Fruit fly (Drosophila melanogaster): Measurements from ENCODE around the gene Pgant2.

Gene Pgant2

DNA sequence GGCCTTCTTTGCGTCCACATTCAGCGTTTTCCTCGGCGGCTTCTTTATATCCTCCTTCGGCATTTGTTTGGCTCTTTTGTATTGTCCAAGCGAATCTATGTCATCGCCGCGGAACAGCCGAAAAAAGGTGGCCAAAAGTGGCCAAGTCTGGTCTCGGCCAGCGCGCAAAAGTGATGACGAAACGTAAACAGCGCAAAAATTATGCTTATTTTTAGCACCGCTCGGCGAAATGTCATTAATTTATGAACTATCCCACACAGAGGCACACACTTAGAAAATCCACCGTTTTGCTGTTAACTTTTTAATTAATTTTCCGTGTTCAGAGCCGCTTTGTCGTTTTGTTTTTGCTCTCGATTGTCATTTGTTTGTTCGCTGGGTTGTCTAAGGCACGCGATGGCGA, 55.6 kb downstream of the Pgant2 start:
- TF ChIP-seq Sin3A (optimal IDR thresholded peaks at IDR 0.05) (no peak), Myc (optimal IDR thresholded peaks at IDR 0.05) (no peak), insv (optimal IDR thresholded peaks at IDR 0.05) (no peak), psq (optimal IDR thresholded peaks at IDR 0.05) (no peak), ttk (optimal IDR thresholded peaks at IDR 0.05) (no peak), h (optimal IDR thresholded peaks at IDR 0.05) (no peak)

DNA sequence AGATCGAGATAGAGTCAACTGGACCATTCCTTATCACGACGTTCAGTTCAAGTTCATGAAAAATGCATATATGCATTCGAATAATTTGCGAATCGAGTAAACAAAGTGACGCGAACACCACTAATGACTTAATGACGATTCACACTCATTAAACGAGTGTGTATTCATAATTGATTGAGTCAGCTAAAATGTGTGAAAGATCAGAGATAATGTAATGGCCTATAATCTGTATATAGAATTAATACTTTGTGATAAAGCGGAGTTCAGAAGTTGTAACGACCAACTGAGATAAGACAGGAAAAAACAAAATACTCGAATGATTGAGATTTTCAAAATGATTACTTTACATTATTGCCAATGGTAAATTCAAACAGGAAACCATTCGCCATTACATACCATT, 56.7 kb downstream of the Pgant2 start:
- no peak for TF ChIP-seq Myc (optimal IDR thresholded peaks at IDR 0.05)
- no peak for TF ChIP-seq ttk (optimal IDR thresholded peaks at IDR 0.05)
- no peak for TF ChIP-seq h (optimal IDR thresholded peaks at IDR 0.05)
- no peak for TF ChIP-seq Sin3A (optimal IDR thresholded peaks at IDR 0.05)
- TF ChIP-seq psq (optimal IDR thresholded peaks at IDR 0.05), result no peak
- no peak for TF ChIP-seq insv (optimal IDR thresholded peaks at IDR 0.05)

DNA sequence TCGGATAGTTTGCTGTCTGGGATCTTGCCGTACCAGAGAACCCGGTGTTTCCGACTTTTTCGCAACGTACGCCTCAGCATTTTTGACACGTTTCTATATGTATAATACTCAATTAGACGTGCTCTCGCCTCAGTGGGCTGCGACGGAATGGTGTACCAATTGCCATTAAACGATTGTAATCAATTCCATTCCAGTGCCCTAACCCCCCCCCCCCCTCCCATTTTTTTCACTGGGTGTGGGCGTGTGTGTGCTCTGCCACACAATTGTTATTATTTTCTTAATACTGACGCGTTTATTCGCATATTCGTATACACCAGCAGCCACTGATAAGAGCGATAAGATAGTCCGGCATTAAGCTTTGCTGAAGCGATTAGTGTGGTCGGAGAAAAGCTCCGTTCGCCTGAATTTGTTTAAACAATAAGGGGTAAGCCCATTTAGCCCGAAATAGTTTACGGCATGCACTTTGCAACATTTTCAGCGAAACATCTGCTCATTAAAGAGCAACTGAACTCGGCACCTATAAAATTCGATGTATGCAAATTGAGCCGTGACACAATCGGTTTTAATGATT, 57.4 kb downstream of the Pgant2 start:
- TF ChIP-seq insv (optimal IDR thresholded peaks at IDR 0.05), result no peak
- no peak for TF ChIP-seq Myc (optimal IDR thresholded peaks at IDR 0.05)
- TF ChIP-seq ttk (optimal IDR thresholded peaks at IDR 0.05), result no peak
- TF ChIP-seq Sin3A (optimal IDR thresholded peaks at IDR 0.05), result no peak
- TF ChIP-seq h (optimal IDR thresholded peaks at IDR 0.05), result no peak
- TF ChIP-seq psq (optimal IDR thresholded peaks at IDR 0.05), result no peak

DNA sequence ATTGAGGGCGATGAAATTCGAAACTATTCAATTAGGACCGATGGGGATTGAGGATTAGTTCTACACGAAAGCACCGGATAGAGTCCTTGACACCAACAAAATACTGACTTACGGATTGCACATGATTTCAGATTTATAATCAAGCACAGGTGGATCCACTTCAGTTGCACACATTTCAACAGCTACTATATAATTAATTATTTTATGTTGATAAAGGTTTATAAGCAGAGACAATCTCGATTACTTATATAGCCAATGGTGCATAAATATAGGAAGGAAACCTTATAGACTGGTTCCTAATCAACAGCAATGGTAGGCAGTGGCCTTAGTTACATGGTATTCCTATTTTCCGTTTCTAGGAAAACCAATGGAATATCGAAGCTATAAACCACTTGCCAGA, 58.1 kb downstream of the Pgant2 start:
- TF ChIP-seq h (optimal IDR thresholded peaks at IDR 0.05), result no peak
- TF ChIP-seq Myc (optimal IDR thresholded peaks at IDR 0.05), result no peak

DNA sequence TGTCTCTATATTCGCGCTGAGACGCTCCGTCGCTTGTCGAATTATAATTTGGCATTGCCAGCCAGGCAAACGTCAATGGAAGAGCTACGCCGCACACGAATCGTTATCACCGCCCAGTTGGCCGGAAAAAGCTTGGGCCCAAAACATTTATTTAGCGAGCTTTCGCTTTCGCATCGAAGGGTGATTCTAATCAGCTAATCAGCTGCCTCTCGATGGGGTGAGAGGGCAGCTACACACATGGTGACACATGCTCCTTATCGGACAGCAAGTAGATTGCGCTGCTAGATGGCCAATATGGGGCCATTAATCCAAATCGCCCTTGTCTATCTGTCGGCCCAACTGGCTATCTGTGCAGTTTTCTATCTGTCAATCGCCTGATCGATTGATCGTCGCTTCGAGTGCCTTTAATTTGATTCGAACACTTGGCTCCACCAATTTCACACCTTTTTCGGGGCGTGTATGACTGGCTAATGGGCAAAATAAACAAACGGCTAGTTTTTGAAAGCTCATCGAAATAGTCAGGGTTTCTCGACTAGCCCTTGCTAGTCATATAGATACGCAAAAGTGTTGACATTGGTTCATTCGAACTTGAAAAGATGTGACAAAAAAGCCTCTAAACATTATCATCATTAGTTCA, 60.4 kb downstream of the Pgant2 start:
- TF ChIP-seq h (optimal IDR thresholded peaks at IDR 0.05), result no peak
- TF ChIP-seq Myc (optimal IDR thresholded peaks at IDR 0.05), result no peak
- no peak for TF ChIP-seq psq (optimal IDR thresholded peaks at IDR 0.05)
- TF ChIP-seq ttk (optimal IDR thresholded peaks at IDR 0.05), result no peak

DNA sequence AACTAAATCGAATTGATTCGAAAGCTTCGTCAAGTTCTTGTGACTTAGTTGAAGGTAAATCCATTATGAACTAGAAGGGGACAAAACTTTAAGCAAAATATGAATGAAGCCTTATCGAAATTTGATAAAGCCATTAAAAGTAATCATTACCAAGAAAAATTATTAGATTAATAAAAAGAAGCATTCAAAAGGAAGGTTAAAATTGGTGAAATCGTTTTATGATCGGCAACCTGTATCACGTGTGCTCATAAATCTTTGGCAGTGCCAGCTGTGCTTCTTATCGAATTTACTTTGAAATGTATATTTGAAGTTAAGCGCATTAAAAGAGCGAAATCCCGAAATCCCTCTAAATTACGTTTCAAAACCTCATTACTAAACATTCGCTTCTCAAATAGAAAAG, 64.7 kb downstream of the Pgant2 start:
- no peak for TF ChIP-seq h (optimal IDR thresholded peaks at IDR 0.05)
- no peak for TF ChIP-seq Myc (optimal IDR thresholded peaks at IDR 0.05)
- no peak for TF ChIP-seq ttk (optimal IDR thresholded peaks at IDR 0.05)
- TF ChIP-seq insv (optimal IDR thresholded peaks at IDR 0.05), result no peak
- TF ChIP-seq Sin3A (optimal IDR thresholded peaks at IDR 0.05), result no peak
- no peak for TF ChIP-seq psq (optimal IDR thresholded peaks at IDR 0.05)

DNA sequence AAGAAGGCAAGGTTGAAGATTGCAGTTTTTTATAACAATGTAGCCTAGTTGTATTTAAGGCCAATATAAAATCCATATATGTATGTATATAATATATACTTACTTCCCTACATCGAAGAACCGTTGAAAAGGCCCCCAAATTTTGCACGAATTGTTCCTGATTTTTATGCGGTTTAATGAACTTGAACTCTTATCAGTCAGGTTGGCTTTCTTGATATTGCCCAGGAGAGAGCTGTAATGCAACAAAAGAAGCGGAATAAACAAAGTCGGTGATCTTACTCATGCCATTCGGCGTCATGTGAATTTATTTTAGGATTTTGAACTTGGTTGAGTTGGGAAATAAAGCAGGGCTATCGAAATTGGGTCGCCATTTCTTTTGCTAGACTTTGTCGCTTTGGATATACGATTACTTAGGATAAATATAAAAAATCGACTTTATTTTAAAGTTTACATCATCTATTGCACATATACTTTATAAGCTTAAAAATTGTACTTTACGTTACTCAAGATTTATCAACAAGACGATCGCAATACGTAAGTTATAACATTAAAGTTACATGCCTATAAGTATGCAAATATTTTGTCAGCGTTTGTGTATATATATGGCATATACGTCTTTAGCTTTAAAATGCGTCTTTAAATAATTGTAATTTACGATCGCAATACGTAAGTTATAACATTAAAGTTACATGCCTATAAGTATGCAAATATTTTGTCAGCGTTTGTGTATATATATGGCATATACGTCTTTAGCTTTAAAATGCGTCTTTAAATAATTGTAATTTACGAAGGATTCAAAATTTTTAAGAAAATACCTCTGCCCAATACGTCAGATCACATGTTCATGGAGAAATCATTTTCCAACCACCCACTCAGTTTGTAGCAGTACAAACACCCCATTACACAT, 69.5 kb downstream of the Pgant2 start, which contains the start of gene CG8838:
CG8838 (plus strand) TSS at position 857 of the 907 bp plus-strand sequence.
- no peak for TF ChIP-seq psq (optimal IDR thresholded peaks at IDR 0.05)
- no peak for TF ChIP-seq ttk (optimal IDR thresholded peaks at IDR 0.05)
- no peak for TF ChIP-seq Sin3A (optimal IDR thresholded peaks at IDR 0.05)
- TF ChIP-seq h (optimal IDR thresholded peaks at IDR 0.05), result no peak
- no peak for TF ChIP-seq Myc (optimal IDR thresholded peaks at IDR 0.05)
- no peak for TF ChIP-seq insv (optimal IDR thresholded peaks at IDR 0.05)

DNA sequence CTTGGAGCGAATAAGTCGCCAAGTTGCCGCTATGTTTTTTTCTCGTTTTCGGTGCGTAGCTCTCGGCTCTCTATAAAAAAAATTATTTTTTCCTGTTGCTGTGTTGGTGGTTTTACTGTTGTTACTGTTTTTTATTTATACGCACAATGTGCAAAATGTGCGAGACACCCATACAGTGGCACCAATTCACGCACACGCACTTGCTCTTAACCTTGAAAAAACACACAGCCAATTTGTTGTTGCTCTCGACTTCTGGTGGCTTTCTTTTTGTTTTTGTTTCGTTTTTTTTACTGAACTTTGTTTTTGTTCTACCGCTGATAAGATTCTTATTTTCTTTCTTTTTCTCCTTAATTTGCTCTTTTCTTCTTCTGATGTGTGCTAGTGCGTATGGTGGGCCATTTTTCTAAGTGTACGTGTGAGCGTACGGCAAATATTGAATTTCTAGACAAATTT, 70.3 kb downstream of the Pgant2 start:
- no peak for TF ChIP-seq insv (optimal IDR thresholded peaks at IDR 0.05)
- TF ChIP-seq ttk (optimal IDR thresholded peaks at IDR 0.05), result no peak
- TF ChIP-seq h (optimal IDR thresholded peaks at IDR 0.05), result no peak
- no peak for TF ChIP-seq Sin3A (optimal IDR thresholded peaks at IDR 0.05)
- TF ChIP-seq Myc (optimal IDR thresholded peaks at IDR 0.05), result no peak

DNA sequence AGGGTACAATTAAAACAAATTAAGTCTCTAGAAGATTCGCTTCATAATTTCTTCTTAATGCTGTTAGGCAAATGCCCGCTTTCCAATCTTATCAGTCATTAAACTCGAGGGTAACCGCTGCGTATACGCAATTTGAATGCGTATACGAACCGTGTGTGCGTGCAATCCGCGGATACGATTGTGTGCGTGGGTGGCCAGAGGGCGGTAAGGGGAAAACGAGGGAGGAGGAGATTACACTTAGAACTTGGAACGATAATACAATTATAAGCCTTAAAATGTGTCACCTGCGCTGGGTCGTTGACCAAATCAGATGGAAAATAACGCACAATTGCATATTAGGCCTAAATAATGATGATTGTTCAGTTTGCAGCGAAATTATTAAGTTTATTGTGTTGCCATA, 70.7 kb downstream of the Pgant2 start:
- TF ChIP-seq ttk (optimal IDR thresholded peaks at IDR 0.05) (no peak), Myc (optimal IDR thresholded peaks at IDR 0.05) (no peak), Sin3A (optimal IDR thresholded peaks at IDR 0.05) (no peak), insv (optimal IDR thresholded peaks at IDR 0.05) (no peak), psq (optimal IDR thresholded peaks at IDR 0.05) (no peak), h (optimal IDR thresholded peaks at IDR 0.05) (no peak)

DNA sequence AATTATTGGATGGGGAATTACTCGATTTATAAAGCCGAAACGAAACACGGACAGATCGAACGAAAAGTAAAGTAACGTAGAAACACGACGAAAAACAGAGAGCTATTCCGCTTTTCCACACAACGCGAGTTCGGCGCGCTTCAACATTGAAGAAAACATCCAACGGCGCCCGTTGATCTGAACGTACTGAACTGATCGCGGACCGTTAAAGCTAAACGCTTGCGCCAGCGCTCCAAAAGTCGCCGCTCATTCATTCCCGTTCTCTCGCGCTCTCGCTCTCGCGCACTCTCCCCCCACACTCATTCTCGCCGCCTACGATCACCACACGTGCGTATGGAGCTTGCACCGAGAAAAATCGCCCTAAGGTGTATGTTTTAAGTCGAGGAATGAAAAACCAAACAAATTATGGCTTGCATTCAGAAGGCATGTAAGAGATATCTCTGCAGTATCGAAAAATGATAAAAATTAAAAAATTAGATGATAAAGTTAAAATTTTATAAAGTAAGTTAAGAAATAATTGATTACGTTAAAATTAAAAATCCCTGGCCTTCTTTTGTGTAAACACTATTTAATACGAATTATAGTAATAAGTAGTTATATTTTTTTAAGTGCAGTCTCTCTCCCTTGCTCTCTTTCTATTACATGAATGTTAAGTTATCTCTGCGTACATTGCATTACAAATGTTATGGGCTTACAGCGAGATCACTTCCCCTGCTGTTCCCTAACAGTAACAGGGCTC, 71.7 kb downstream of the Pgant2 start, which contains the start of gene E23:
E23 (minus strand) TSS at position 188 of the 739 bp plus-strand sequence.
- TF ChIP-seq Myc (optimal IDR thresholded peaks at IDR 0.05) (no peak), h (optimal IDR thresholded peaks at IDR 0.05) (no peak), psq (optimal IDR thresholded peaks at IDR 0.05) (no peak), ttk (optimal IDR thresholded peaks at IDR 0.05) (no peak), Sin3A (optimal IDR thresholded peaks at IDR 0.05) (no peak), insv (optimal IDR thresholded peaks at IDR 0.05) (no peak)
